Fruit fly (Drosophila melanogaster) whole organism, prepupa: ENCODE results near the gene CG5386.
A peak's percentile ranks its signal among the peaks of the same experiment; 100 is the strongest.

ENCODE experiments used
- Blimp-1 ChIP-seq: fragments of 200-800 bp; sonication (Bioruptor generic); optimal IDR thresholded peaks from 3 replicates; lab custom pipeline; 2017; ENCODE audit warnings: missing biosample characterization, missing genetic modification characterization, mild to moderate bottlenecking, moderate library complexity, missing genetic modification reagents
- CG10631 ChIP-seq: fragments of 200-800 bp; sonication (Bioruptor generic); optimal IDR thresholded peaks from 2 replicates; lab custom pipeline; 2016; ENCODE audit warnings: missing biosample characterization, missing genetic modification characterization
- CG10669 ChIP-seq: fragments of 200-800 bp; sonication (Bioruptor generic); optimal IDR thresholded peaks from 3 replicates; lab custom pipeline; 2018; ENCODE audit warnings: missing biosample characterization, mild to moderate bottlenecking, missing genetic modification characterization, moderate library complexity
- CG11294 ChIP-seq: fragments of 200-800 bp; sonication (Bioruptor generic); IDR thresholded peaks from 2 replicates; pipeline ENCODE4 v1.3.6; 2022; ENCODE audit warnings: missing biosample characterization, missing genetic modification characterization
- CG11762 ChIP-seq: fragments of 200-800 bp; sonication (Bioruptor generic); optimal IDR thresholded peaks from 3 replicates; lab custom pipeline; 2016; ENCODE audit warnings: missing biosample characterization, missing genetic modification characterization; ENCODE audit not compliant: insufficient read depth
- CG11902 ChIP-seq: fragments of 200-800 bp; sonication (Bioruptor generic); optimal IDR thresholded peaks from 3 replicates; lab custom pipeline; 2016; ENCODE audit warnings: missing biosample characterization, missing genetic modification characterization
- CG15336 ChIP-seq: fragments of 200-800 bp; sonication (Bioruptor generic); IDR thresholded peaks from 2 replicates; pipeline ENCODE4 v1.3.6; 2022; ENCODE audit warnings: missing biosample characterization, missing genetic modification characterization
- CG1621 ChIP-seq: fragments of 200-800 bp; sonication (Bioruptor generic); optimal IDR thresholded peaks from 3 replicates; lab custom pipeline; 2018; ENCODE audit warnings: missing biosample characterization, mild to moderate bottlenecking, missing genetic modification characterization
- CG16779 ChIP-seq: fragments of 200-800 bp; sonication (Bioruptor generic); optimal IDR thresholded peaks from 3 replicates; lab custom pipeline; 2017; ENCODE audit warnings: missing biosample characterization, mild to moderate bottlenecking, missing genetic modification characterization
- CG31627 ChIP-seq: fragments of 200-800 bp; sonication (Bioruptor generic); optimal IDR thresholded peaks from 3 replicates; lab custom pipeline; 2016; ENCODE audit warnings: missing biosample characterization, missing genetic modification characterization
- CG32006 ChIP-seq: fragments of 200-800 bp; sonication (Bioruptor generic); optimal IDR thresholded peaks from 3 replicates; lab custom pipeline; 2017; ENCODE audit warnings: missing biosample characterization, mild to moderate bottlenecking, missing genetic modification characterization
- CG3919 ChIP-seq: fragments of 200-800 bp; sonication (Bioruptor generic); optimal IDR thresholded peaks from 3 replicates; lab custom pipeline; 2016; ENCODE audit warnings: missing biosample characterization, missing genetic modification characterization
- CG6276 ChIP-seq: fragments of 200-800 bp; sonication (Bioruptor generic); optimal IDR thresholded peaks from 2 replicates; lab custom pipeline; 2017; ENCODE audit warnings: missing biosample characterization, mild to moderate bottlenecking, missing genetic modification characterization
- CG6792 ChIP-seq: fragments of 200-800 bp; sonication (Bioruptor generic); optimal IDR thresholded peaks from 3 replicates; lab custom pipeline; 2016; ENCODE audit warnings: missing biosample characterization, missing genetic modification characterization
- CG6808 ChIP-seq: fragments of 200-800 bp; sonication (Bioruptor generic); optimal IDR thresholded peaks from 3 replicates; lab custom pipeline; 2017; ENCODE audit warnings: missing biosample characterization, missing genetic modification characterization, mild to moderate bottlenecking, moderate library complexity, missing genetic modification reagents
- CG6854 ChIP-seq: fragments of 200-800 bp; sonication (Bioruptor generic); optimal IDR thresholded peaks from 2 replicates; lab custom pipeline; 2017; ENCODE audit warnings: missing biosample characterization, mild to moderate bottlenecking, missing genetic modification characterization
- CG7368 ChIP-seq: fragments of 200-800 bp; sonication (Bioruptor generic); optimal IDR thresholded peaks from 3 replicates; lab custom pipeline; 2016; ENCODE audit warnings: missing biosample characterization, missing genetic modification characterization
- CG8119 ChIP-seq: fragments of 200-800 bp; sonication (Bioruptor generic); IDR thresholded peaks from 3 replicates; pipeline ENCODE4 v1.3.6; 2022; ENCODE audit warnings: missing biosample characterization, missing genetic modification characterization
- CG8319 ChIP-seq: fragments of 200-800 bp; sonication (Bioruptor generic); optimal IDR thresholded peaks from 3 replicates; lab custom pipeline; 2016; ENCODE audit warnings: missing biosample characterization, missing genetic modification characterization
- CG8632 ChIP-seq: fragments of 200-800 bp; sonication (Bioruptor generic); optimal IDR thresholded peaks from 3 replicates; lab custom pipeline; 2016; ENCODE audit warnings: missing biosample characterization, missing genetic modification characterization
- Eip75B ChIP-seq: fragments of 200-800 bp; sonication (Bioruptor generic); optimal IDR thresholded peaks from 3 replicates; lab custom pipeline; 2016; ENCODE audit warnings: missing biosample characterization, missing genetic modification characterization
- Eip93F ChIP-seq: fragments of 200-800 bp; sonication (Bioruptor generic); optimal IDR thresholded peaks from 2 replicates; lab custom pipeline; 2016; ENCODE audit warnings: missing biosample characterization, mild to moderate bottlenecking, missing genetic modification characterization
- Ets21C ChIP-seq: fragments of 200-800 bp; sonication (Bioruptor generic); optimal IDR thresholded peaks from 3 replicates; lab custom pipeline; 2016; ENCODE audit warnings: missing biosample characterization, missing genetic modification characterization
- Ets96B ChIP-seq: fragments of 200-800 bp; optimal IDR thresholded peaks from 2 replicates; lab custom pipeline; 2019; ENCODE audit warnings: missing biosample characterization, mild to moderate bottlenecking, missing genetic modification characterization, moderate library complexity
- Hr38 ChIP-seq: sonication (Bioruptor generic); optimal IDR thresholded peaks from 2 replicates; lab custom pipeline; 2016; ENCODE audit warnings: missing biosample characterization, missing genetic modification characterization
- Hr39 ChIP-seq: fragments of 200-800 bp; sonication (Bioruptor generic); optimal IDR thresholded peaks from 2 replicates; lab custom pipeline; 2016; ENCODE audit warnings: missing biosample characterization, missing genetic modification characterization
- Hr4 ChIP-seq: fragments of 200-800 bp; sonication (Bioruptor generic); optimal IDR thresholded peaks from 3 replicates; lab custom pipeline; 2016; ENCODE audit warnings: missing biosample characterization, missing genetic modification characterization
- Lpt ChIP-seq: fragments of 200-800 bp; sonication (Bioruptor generic); optimal IDR thresholded peaks from 3 replicates; lab custom pipeline; 2016; ENCODE audit warnings: missing biosample characterization, missing genetic modification characterization
- Met ChIP-seq: fragments of 200-800 bp; sonication (Bioruptor generic); optimal IDR thresholded peaks from 3 replicates; lab custom pipeline; 2016; ENCODE audit warnings: missing biosample characterization, missing genetic modification characterization
- OdsH ChIP-seq: fragments of 200-800 bp; sonication (Bioruptor generic); optimal IDR thresholded peaks from 3 replicates; lab custom pipeline; 2016; ENCODE audit warnings: missing biosample characterization, missing genetic modification characterization
- Smox ChIP-seq: fragments of 200-800 bp; sonication (Bioruptor generic); optimal IDR thresholded peaks from 3 replicates; lab custom pipeline; 2016; ENCODE audit warnings: missing biosample characterization, missing genetic modification characterization
- Sox102F ChIP-seq: fragments of 200-800 bp; sonication (Bioruptor generic); optimal IDR thresholded peaks from 2 replicates; lab custom pipeline; 2016; ENCODE audit warnings: missing biosample characterization, mild to moderate bottlenecking, missing genetic modification characterization
- Sox15 ChIP-seq: fragments of 200-800 bp; sonication (Bioruptor generic); optimal IDR thresholded peaks from 3 replicates; lab custom pipeline; 2016; ENCODE audit warnings: missing biosample characterization, missing genetic modification characterization
- achi ChIP-seq: fragments of 200-800 bp; sonication (Bioruptor generic); optimal IDR thresholded peaks from 3 replicates; lab custom pipeline; 2016; ENCODE audit warnings: missing biosample characterization, missing genetic modification characterization
- acj6 ChIP-seq: fragments of 200-800 bp; sonication (Bioruptor generic); optimal IDR thresholded peaks from 3 replicates; lab custom pipeline; 2016; ENCODE audit warnings: missing biosample characterization, missing genetic modification characterization
- dac ChIP-seq: fragments of 200-800 bp; sonication (Bioruptor generic); optimal IDR thresholded peaks from 2 replicates; lab custom pipeline; 2017; ENCODE audit warnings: missing biosample characterization, mild to moderate bottlenecking, missing genetic modification characterization
- dsx ChIP-seq: fragments of 200-800 bp; optimal IDR thresholded peaks from 3 replicates; lab custom pipeline; 2019; ENCODE audit warnings: missing biosample characterization, mild to moderate bottlenecking, missing genetic modification characterization, moderate library complexity; ENCODE audit not compliant: poor library complexity, severe bottlenecking
- eg ChIP-seq: fragments of 200-800 bp; sonication (Bioruptor generic); IDR thresholded peaks from 3 replicates; pipeline ENCODE4 v1.3.6; 2022; ENCODE audit warnings: missing biosample characterization, missing genetic modification characterization
- fd85E ChIP-seq: fragments of 200-800 bp; sonication (Bioruptor generic); optimal IDR thresholded peaks from 3 replicates; lab custom pipeline; 2016; ENCODE audit warnings: missing biosample characterization, missing genetic modification characterization
- fkh ChIP-seq: fragments of 200-800 bp; sonication (Bioruptor generic); optimal IDR thresholded peaks from 3 replicates; lab custom pipeline; 2017; ENCODE audit warnings: missing biosample characterization, mild to moderate bottlenecking, missing genetic modification characterization, moderate library complexity
- net ChIP-seq: fragments of 200-800 bp; sonication (Bioruptor generic); optimal IDR thresholded peaks from 3 replicates; lab custom pipeline; 2016; ENCODE audit warnings: missing biosample characterization, missing genetic modification characterization
- pdm3 ChIP-seq: fragments of 200-800 bp; sonication (Bioruptor generic); optimal IDR thresholded peaks from 3 replicates; lab custom pipeline; 2016; ENCODE audit warnings: missing biosample characterization, missing genetic modification characterization
- salr ChIP-seq, 2 experiments: fragments of 200-800 bp; sonication (Bioruptor generic); optimal IDR thresholded peaks; 3 replicates each; lab custom pipeline; 2016 to 2018; ENCODE audit warnings: missing biosample characterization in 2 of 2, missing genetic modification characterization in 2 of 2, mild to moderate bottlenecking in 1 of 2
- spab ChIP-seq: fragments of 200-800 bp; sonication (Bioruptor generic); optimal IDR thresholded peaks from 2 replicates; lab custom pipeline; 2017; ENCODE audit warnings: missing biosample characterization, mild to moderate bottlenecking, missing genetic modification characterization, missing genetic modification reagents
- ss ChIP-seq, 2 experiments: fragments of 200-800 bp; sonication (Bioruptor generic); optimal IDR thresholded peaks; 2 replicates in 1 of 2; 3 replicates in 1 of 2; lab custom pipeline; 2017 to 2018; ENCODE audit warnings: mild to moderate bottlenecking in 2 of 2, missing biosample characterization in 2 of 2, missing genetic modification characterization in 2 of 2, moderate library complexity in 1 of 2
- svp ChIP-seq: fragments of 200-800 bp; sonication (Bioruptor generic); peaks from one replicate; lab custom pipeline; 2016; ENCODE audit warnings: missing biosample characterization, missing genetic modification characterization
- vri ChIP-seq: fragments of 200-800 bp; sonication (Bioruptor generic); optimal IDR thresholded peaks from 3 replicates; lab custom pipeline; 2016; ENCODE audit warnings: missing biosample characterization, mild to moderate bottlenecking, missing genetic modification characterization

Gene CG5386

dm6 chr3R:22362218-22362907, 20.3 kb upstream of the CG5386 start, which contains the start of the genes JMJD6, CG7071 and Muted (continued):
- peak; percentile 87 for TF ChIP-seq acj6 (GFP tag; lab: Kevin White, UChicago)
- peak; percentile 60 for TF ChIP-seq Blimp-1
- peak; percentile 67 to 72 for TF ChIP-seq salr (GFP tag; optimal IDR thresholded peaks at IDR 0.05; lab: Kevin White, UChicago)
- TF ChIP-seq CG8632 (GFP tag; lab: Kevin White, UChicago), result peak; percentile 75
- TF ChIP-seq Eip93F (GFP tag; lab: Kevin White, UChicago), result peak; percentile 88
- peak; percentile 79 for TF ChIP-seq Sox102F
- peak; percentile 80 for TF ChIP-seq CG7368 (GFP tag; lab: Kevin White, UChicago)
- TF ChIP-seq CG31627 (GFP tag; lab: Kevin White, UChicago), result peak; percentile 92
- peak; percentile 96 for TF ChIP-seq achi (GFP tag; lab: Kevin White, UChicago)
- TF ChIP-seq dsx (GFP tag; lab: Kevin White, UChicago), result peak; percentile 57
- no peak for TF ChIP-seq Hr38 (GFP tag; lab: Kevin White, UChicago)
- peak; percentile 76 for TF ChIP-seq CG10669 (GFP tag; lab: Kevin White, UChicago)
- peak; percentile 83 for TF ChIP-seq Sox15 (GFP tag; lab: Kevin White, UChicago)
- TF ChIP-seq Ets21C (GFP tag; lab: Kevin White, UChicago), result peak; percentile 88
- peak; percentile 72 for TF ChIP-seq dac (GFP tag; lab: Kevin White, UChicago)
- TF ChIP-seq vri, result peak; percentile 79
- TF ChIP-seq CG1621, result peak; percentile 47
- TF ChIP-seq CG16779 (tag; lab: Kevin White, UChicago), result peak; percentile 54
- peak; percentile 66 for TF ChIP-seq Ets96B (tag; lab: Kevin White, UChicago)
- peak; percentile 72 for TF ChIP-seq Lpt (GFP tag; lab: Kevin White, UChicago)
- TF ChIP-seq CG11762 (GFP tag; lab: Kevin White, UChicago), result peak; percentile 58
- peak; percentile 92 for TF ChIP-seq svp (GFP tag; lab: Kevin White, UChicago)
- peak; percentile 91 for TF ChIP-seq CG10631
- TF ChIP-seq CG6276 (GFP tag; lab: Kevin White, UChicago), result peak; percentile 67
- TF ChIP-seq Smox, result peak; percentile 89
- peak; percentile 90 for TF ChIP-seq pdm3 (GFP tag; lab: Kevin White, UChicago)
- peak; percentile 80 for TF ChIP-seq net (GFP tag; lab: Kevin White, UChicago)
- peak; percentile 74 for TF ChIP-seq CG6808 (GFP tag; lab: Kevin White, UChicago)
- TF ChIP-seq fkh (GFP tag; lab: Kevin White, UChicago), result peak; percentile 84
- TF ChIP-seq Hr4 (GFP tag; lab: Kevin White, UChicago), result peak; percentile 92
- peak; percentile 89 for TF ChIP-seq Hr39 (GFP tag; lab: Kevin White, UChicago)
- TF ChIP-seq, all 60 proteins: peak for 58

- peak; percentile 80 for TF ChIP-seq Hr39 (GFP tag; lab: Kevin White, UChicago)
- peak; percentile 20 for TF ChIP-seq fd85E
- TF ChIP-seq Smox, result peak; percentile 81
- no peak for TF ChIP-seq CG6854 (GFP tag; lab: Kevin White, UChicago)
- peak; percentile 81 for TF ChIP-seq CG3919 (GFP tag; lab: Kevin White, UChicago)
- TF ChIP-seq ss (GFP tag; optimal IDR thresholded peaks at IDR 0.05; lab: Kevin White, UChicago), result peak; percentile 34 to 68
- TF ChIP-seq net (GFP tag; lab: Kevin White, UChicago), result peak; percentile 86
- TF ChIP-seq CG15336 (GFP tag; lab: Robert Waterston, UW), result peak; percentile 88
- TF ChIP-seq CG8319 (GFP tag; lab: Kevin White, UChicago), result peak; percentile 61
- peak; percentile 88 for TF ChIP-seq OdsH (GFP tag; lab: Kevin White, UChicago)
- peak; percentile 63 for TF ChIP-seq CG11902
- peak; percentile 84 for TF ChIP-seq CG11294
- TF ChIP-seq CG6276 (GFP tag; lab: Kevin White, UChicago), result peak; percentile 82
- TF ChIP-seq CG6792 (GFP tag; lab: Kevin White, UChicago), result peak; percentile 79
- peak; percentile 86 for TF ChIP-seq acj6 (GFP tag; lab: Kevin White, UChicago)
- peak; percentile 84 for TF ChIP-seq Ets96B (tag; lab: Kevin White, UChicago)
- peak; percentile 96 for TF ChIP-seq svp (GFP tag; lab: Kevin White, UChicago)
- peak; percentile 78 for TF ChIP-seq spab (GFP tag; lab: Kevin White, UChicago)
- TF ChIP-seq Eip75B (GFP tag; lab: Kevin White, UChicago), result peak; percentile 75
- TF ChIP-seq CG8119 (GFP tag; lab: Robert Waterston, UW), result peak; percentile 87
- peak; percentile 77 for TF ChIP-seq Met
- peak; percentile 79 for TF ChIP-seq CG8632 (GFP tag; lab: Kevin White, UChicago)
- TF ChIP-seq eg (GFP tag; lab: Robert Waterston, UW), result peak; percentile 94
- TF ChIP-seq Sox102F, result peak; percentile 77
- peak; percentile 57 for TF ChIP-seq CG10631
- TF ChIP-seq Eip93F (GFP tag; lab: Kevin White, UChicago), result no peak
- peak; percentile 84 for TF ChIP-seq CG32006 (GFP tag; lab: Kevin White, UChicago)
These were observed 16.8 kb upstream of the CG5386 start for dm6 chr3R:22358810-22359209.
